Worm (Caenorhabditis elegans) whole organism, late embryonic: Measurements from ENCODE around the gene F02D8.9.

Source experiments
- C38D4.7 ChIP-seq: fragments of 200-800 bp; sonication (Bioruptor generic); optimal IDR thresholded peaks from 2 replicates; lab custom pipeline; 2018; ENCODE audit warnings: mild to moderate bottlenecking, missing genetic modification characterization, moderate library complexity, missing compliant biosample characterization
- F13H6.1 ChIP-seq: sonication (generic microtip); optimal IDR thresholded peaks from 2 replicates; lab custom pipeline; 2016; ENCODE audit warnings: missing genetic modification characterization, missing compliant biosample characterization
- K02D7.2 ChIP-seq: sonication (generic microtip); optimal IDR thresholded peaks from 2 replicates; lab custom pipeline; 2017; ENCODE audit warnings: mild to moderate bottlenecking, missing genetic modification characterization, missing compliant biosample characterization
- T23F11.4 ChIP-seq: fragments of 200-800 bp; sonication (Bioruptor generic); optimal IDR thresholded peaks from 2 replicates; lab custom pipeline; 2018; ENCODE audit warnings: mild to moderate bottlenecking, missing genetic modification characterization, missing compliant biosample characterization
- ahr-1 ChIP-seq: sonication (generic microtip); optimal IDR thresholded peaks from 2 replicates; lab custom pipeline; 2016; ENCODE audit warnings: missing genetic modification characterization, missing compliant biosample characterization
- ama-1 ChIP-seq: fragments of 150-350 bp; optimal IDR thresholded peaks from 2 replicates; lab custom pipeline; 2014
- ceh-2 ChIP-seq: sonication (generic microtip); optimal IDR thresholded peaks from 2 replicates; lab custom pipeline; 2016; ENCODE audit warnings: missing genotype, missing genetic modification characterization, missing compliant biosample characterization
- ceh-22 ChIP-seq: sonication (generic microtip); optimal IDR thresholded peaks from 2 replicates; lab custom pipeline; 2017; ENCODE audit warnings: missing biosample characterization, missing genetic modification characterization
- ceh-24 ChIP-seq: sonication (generic microtip); optimal IDR thresholded peaks from 2 replicates; lab custom pipeline; 2016; ENCODE audit warnings: mild to moderate bottlenecking, missing genetic modification characterization, missing compliant biosample characterization
- ceh-30 ChIP-seq: fragments of 150-350 bp; optimal IDR thresholded peaks from 2 replicates; lab custom pipeline; 2014; ENCODE audit warnings: missing biosample characterization, missing genetic modification characterization
- ceh-34 ChIP-seq: sonication (generic microtip); optimal IDR thresholded peaks from 2 replicates; lab custom pipeline; 2016; ENCODE audit warnings: mild to moderate bottlenecking, missing genetic modification characterization, missing compliant biosample characterization
- ceh-48 ChIP-seq: sonication (generic microtip); optimal IDR thresholded peaks from 2 replicates; lab custom pipeline; 2016; ENCODE audit warnings: missing genetic modification characterization, inconsistent platforms, missing compliant biosample characterization
- ceh-9 ChIP-seq: sonication (generic microtip); optimal IDR thresholded peaks from 2 replicates; lab custom pipeline; 2016; ENCODE audit warnings: mild to moderate bottlenecking, missing genetic modification characterization, inconsistent platforms, missing compliant biosample characterization
- che-1 ChIP-seq: sonication (generic microtip); optimal IDR thresholded peaks from 2 replicates; lab custom pipeline; 2016; ENCODE audit warnings: mild to moderate bottlenecking, missing genetic modification characterization, missing compliant biosample characterization
- dmd-4 ChIP-seq: sonication (generic microtip); optimal IDR thresholded peaks from 2 replicates; lab custom pipeline; 2016; ENCODE audit warnings: borderline replicate concordance, missing genetic modification characterization, missing compliant biosample characterization
- dve-1 ChIP-seq: sonication (generic microtip); optimal IDR thresholded peaks from 2 replicates; lab custom pipeline; 2017; ENCODE audit warnings: antibody characterized with exemption, mild to moderate bottlenecking, missing genetic modification characterization, missing compliant biosample characterization
- fax-1 ChIP-seq: sonication (generic microtip); optimal IDR thresholded peaks from 2 replicates; lab custom pipeline; 2016; ENCODE audit warnings: missing genotype, missing genetic modification characterization, missing compliant biosample characterization
- fkh-10 ChIP-seq: fragments of 150-350 bp; optimal IDR thresholded peaks from 2 replicates; lab custom pipeline; 2014; ENCODE audit warnings: missing biosample characterization, missing genetic modification reagents, missing genetic modification characterization
- gmeb-2 ChIP-seq: sonication (generic microtip); optimal IDR thresholded peaks from 2 replicates; lab custom pipeline; 2016; ENCODE audit warnings: missing genetic modification characterization, inconsistent platforms, missing compliant biosample characterization
- hlh-6 ChIP-seq: sonication (generic microtip); optimal IDR thresholded peaks from 2 replicates; lab custom pipeline; 2016; ENCODE audit warnings: missing genotype, missing genetic modification characterization, missing compliant biosample characterization
- hlh-8 ChIP-seq: sonication (generic microtip); optimal IDR thresholded peaks from 2 replicates; lab custom pipeline; 2016; ENCODE audit warnings: missing genotype, missing genetic modification characterization, missing compliant biosample characterization
- madf-2 ChIP-seq: sonication (generic microtip); optimal IDR thresholded peaks from 2 replicates; lab custom pipeline; 2017; ENCODE audit warnings: missing genetic modification characterization, missing compliant biosample characterization
- nfya-1 ChIP-seq: sonication (generic microtip); optimal IDR thresholded peaks from 2 replicates; lab custom pipeline; 2017; ENCODE audit warnings: missing genetic modification characterization, mild to moderate bottlenecking, missing compliant biosample characterization, antibody characterized with exemption, moderate library complexity
- nhr-232 ChIP-seq: sonication (generic microtip); optimal IDR thresholded peaks from 2 replicates; lab custom pipeline; 2016; ENCODE audit warnings: missing genetic modification characterization, missing compliant biosample characterization
- npax-4 ChIP-seq: sonication (generic microtip); optimal IDR thresholded peaks from 2 replicates; lab custom pipeline; 2016; ENCODE audit warnings: missing genetic modification characterization, missing compliant biosample characterization
- pag-3 ChIP-seq: sonication (generic microtip); optimal IDR thresholded peaks from 2 replicates; lab custom pipeline; 2016; ENCODE audit warnings: missing compliant biosample characterization, missing genetic modification characterization, borderline replicate concordance
- pat-9 ChIP-seq: fragments of 200-800 bp; sonication (Bioruptor generic); optimal IDR thresholded peaks from 2 replicates; lab custom pipeline; 2018; ENCODE audit warnings: mild to moderate bottlenecking, missing genetic modification characterization, moderate library complexity, missing compliant biosample characterization
- pax-1 ChIP-seq: fragments of 150-350 bp; optimal IDR thresholded peaks from 2 replicates; lab custom pipeline; 2014; ENCODE audit warnings: missing biosample characterization, missing genetic modification characterization
- pqm-1 ChIP-seq: sonication (generic microtip); optimal IDR thresholded peaks from 2 replicates; lab custom pipeline; 2016; ENCODE audit warnings: missing genetic modification characterization, missing compliant biosample characterization
- ref-2 ChIP-seq: sonication (generic microtip); optimal IDR thresholded peaks from 2 replicates; lab custom pipeline; 2016; ENCODE audit warnings: missing genetic modification characterization, missing compliant biosample characterization
- rnt-1 ChIP-seq: sonication (generic microtip); optimal IDR thresholded peaks from 2 replicates; lab custom pipeline; 2016; ENCODE audit warnings: missing genetic modification characterization, missing compliant biosample characterization
- sdc-2 ChIP-seq: sonication (generic microtip); optimal IDR thresholded peaks from 2 replicates; lab custom pipeline; 2016; ENCODE audit warnings: missing genotype, missing genetic modification characterization, missing compliant biosample characterization
- syd-9 ChIP-seq: sonication (generic microtip); optimal IDR thresholded peaks from 2 replicates; lab custom pipeline; 2016; ENCODE audit warnings: mild to moderate bottlenecking, missing genetic modification characterization, moderate library complexity, missing compliant biosample characterization
- tbx-2 ChIP-seq: sonication (generic microtip); optimal IDR thresholded peaks from 2 replicates; lab custom pipeline; 2016; ENCODE audit warnings: missing genetic modification characterization, missing compliant biosample characterization
- tbx-7 ChIP-seq: sonication (generic microtip); optimal IDR thresholded peaks from 2 replicates; lab custom pipeline; 2016; ENCODE audit warnings: missing genotype, missing genetic modification characterization, missing compliant biosample characterization
- unc-3 ChIP-seq, 2 experiments: fragments of 200-800 bp in 1 of 2; sonication (Bioruptor generic) in 1 of 2; sonication (generic microtip) in 1 of 2; conservative IDR thresholded peaks in 1 of 2; optimal IDR thresholded peaks in 1 of 2; 2 replicates each; pipeline versions ENCODE4 v1.3.6 to Lab custom; 2016 to 2022; ENCODE audit warnings: missing compliant biosample characterization in 2 of 2, missing genetic modification characterization in 2 of 2, missing genetic modification reagents in 1 of 2
- unc-42 ChIP-seq: sonication (generic microtip); optimal IDR thresholded peaks from 2 replicates; lab custom pipeline; 2016; ENCODE audit warnings: missing genotype, missing genetic modification characterization, missing compliant biosample characterization
- unc-86 ChIP-seq: sonication (generic microtip); optimal IDR thresholded peaks from 2 replicates; lab custom pipeline; 2016; ENCODE audit warnings: missing genetic modification characterization, missing compliant biosample characterization
- zip-5 ChIP-seq: sonication (generic microtip); optimal IDR thresholded peaks from 2 replicates; lab custom pipeline; 2016; ENCODE audit warnings: missing genetic modification characterization, missing compliant biosample characterization

F02D8.9 gene

ce11 chrV:14992627-14993117 is 37.1 kb upstream of the F02D8.9 start, which contains the start of gene T01C3.3:
Gene T01C3.3 (minus strand): TSS chrV:14992677.
- TF ChIP-seq pag-3 (no peak), madf-2 (no peak), unc-42 (tag; lab: Kevin White, UChicago) (no peak), ceh-34 (tag; lab: Kevin White, UChicago) (no peak), T23F11.4 (GFP tag; lab: Kevin White, UChicago) (no peak), dve-1 (tag; lab: Kevin White, UChicago) (no peak), ceh-24 (tag; lab: Kevin White, UChicago) (no peak), pat-9 (no peak), fkh-10 (GFP tag; lab: Kevin White, UChicago) (no peak), hlh-6 (tag; lab: Kevin White, UChicago) (no peak), tbx-2 (tag; lab: Kevin White, UChicago) (no peak), tbx-7 (tag; lab: Kevin White, UChicago) (no peak), F13H6.1 (no peak)
- TF ChIP-seq, all 69 proteins: peak for 0

ce11 chrV:14991489-14991888 is 35.9 kb upstream of the F02D8.9 start:
- TF ChIP-seq ceh-22 (tag; lab: Kevin White, UChicago), result no peak
- no peak for TF ChIP-seq C38D4.7 (GFP tag; lab: Kevin White, UChicago)
- TF ChIP-seq ama-1 (lab: Kevin White, UChicago), result no peak
- no peak for TF ChIP-seq pqm-1
- TF ChIP-seq ref-2 (tag; lab: Kevin White, UChicago), result no peak
- no peak for TF ChIP-seq sdc-2 (tag; lab: Kevin White, UChicago)
- TF ChIP-seq ahr-1, result no peak
- TF ChIP-seq npax-4 (tag; lab: Kevin White, UChicago), result no peak
- TF ChIP-seq fax-1 (tag; lab: Kevin White, UChicago), result no peak
- no peak for TF ChIP-seq pat-9
- no peak for TF ChIP-seq hlh-8 (tag; lab: Kevin White, UChicago)
- no peak for TF ChIP-seq nfya-1 (tag; lab: Kevin White, UChicago)
- TF ChIP-seq pax-1 (tag; lab: Kevin White, UChicago), result no peak
- no peak for TF ChIP-seq T23F11.4 (GFP tag; lab: Kevin White, UChicago)
- TF ChIP-seq ceh-34 (tag; lab: Kevin White, UChicago), result no peak
- no peak for TF ChIP-seq unc-3 (GFP tag; conservative IDR thresholded peaks at IDR 0.05; lab: Robert Waterston, UW)
- TF ChIP-seq unc-3 (tag; optimal IDR thresholded peaks at IDR 0.05; lab: Kevin White, UChicago), result no peak
- no peak for TF ChIP-seq rnt-1 (tag; lab: Kevin White, UChicago)
- TF ChIP-seq nhr-232, result no peak
- no peak for TF ChIP-seq che-1

ce11 chrV:14990843-14991242 is 35.3 kb upstream of the F02D8.9 start, which contains the start of the genes cdt-2 and T01C3.2:
Gene cdt-2 (minus strand): TSS chrV:14991126.
Gene T01C3.2 (plus strand): TSS chrV:14991168.
- TF ChIP-seq hlh-6 (tag; lab: Kevin White, UChicago) (no peak), nfya-1 (tag; lab: Kevin White, UChicago) (peak; percentile 19)

ce11 chrV:14984593-14984992 is 29.0 kb upstream of the F02D8.9 start, which contains the start of gene F02D8.4:
Gene F02D8.4 (plus strand): TSS chrV:14984893.
- no peak for TF ChIP-seq gmeb-2

DNA sequence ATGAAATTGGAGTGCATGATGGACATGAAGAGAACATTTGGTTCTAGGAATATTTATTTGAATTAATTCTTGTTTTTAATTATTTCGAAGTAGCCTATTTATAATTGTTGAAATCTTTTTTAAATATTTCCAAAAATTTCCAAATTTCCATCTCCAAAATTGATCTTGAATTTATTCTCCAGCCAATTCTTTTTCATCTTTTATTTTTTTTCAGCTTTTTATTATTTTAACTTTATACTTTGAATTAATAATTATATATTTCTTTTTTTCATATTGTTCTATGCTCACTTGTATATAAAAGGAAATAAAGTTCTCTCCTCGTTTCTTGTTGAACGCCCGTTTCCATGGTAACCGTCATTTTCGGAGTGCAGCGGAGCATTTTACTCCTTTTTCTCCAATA is 24.4 kb upstream of the F02D8.9 start, which contains the start of gene xbx-1:
Gene xbx-1 (plus strand): TSS at position 301 of the 400 bp plus-strand sequence.
- TF ChIP-seq syd-9 (tag; lab: Kevin White, UChicago), result no peak
- TF ChIP-seq pqm-1, result no peak
- no peak for TF ChIP-seq ceh-48
- TF ChIP-seq dmd-4, result no peak
- TF ChIP-seq gmeb-2, result no peak
- TF ChIP-seq unc-86, result no peak
- TF ChIP-seq ceh-2 (tag; lab: Kevin White, UChicago), result no peak
- TF ChIP-seq zip-5 (tag; lab: Kevin White, UChicago), result no peak
- no peak for TF ChIP-seq K02D7.2 (tag; lab: Kevin White, UChicago)
- no peak for TF ChIP-seq ceh-30 (tag; lab: Kevin White, UChicago)
- TF ChIP-seq ceh-9, result no peak
- no peak for TF ChIP-seq pag-3
- TF ChIP-seq hlh-8 (tag; lab: Kevin White, UChicago), result no peak
- TF ChIP-seq npax-4 (tag; lab: Kevin White, UChicago), result no peak
- TF ChIP-seq madf-2, result no peak
- TF ChIP-seq hlh-6 (tag; lab: Kevin White, UChicago), result no peak
- TF ChIP-seq ama-1 (lab: Kevin White, UChicago), result no peak
- TF ChIP-seq unc-3 (GFP tag; conservative IDR thresholded peaks at IDR 0.05; lab: Robert Waterston, UW), result no peak
- no peak for TF ChIP-seq unc-3 (tag; optimal IDR thresholded peaks at IDR 0.05; lab: Kevin White, UChicago)
